Worm (Caenorhabditis elegans) whole organism, midembryonic: ENCODE results near the gene C01B10.11.

Experiments
- med-1 ChIP-seq: sonication (generic microtip); optimal IDR thresholded peaks from 2 replicates; lab custom pipeline; 2017; ENCODE audit warnings: missing genetic modification characterization, mild to moderate bottlenecking, missing compliant biosample characterization, antibody characterized with exemption, missing genetic modification reagents; ENCODE audit not compliant: insufficient read depth
- ref-1 ChIP-seq: fragments of 200-800 bp; sonication (Bioruptor generic); conservative IDR thresholded peaks from 2 replicates; pipeline ENCODE4 v1.3.6; 2022; ENCODE audit warnings: missing genetic modification reagents, missing genetic modification characterization, missing compliant biosample characterization

DNA sequence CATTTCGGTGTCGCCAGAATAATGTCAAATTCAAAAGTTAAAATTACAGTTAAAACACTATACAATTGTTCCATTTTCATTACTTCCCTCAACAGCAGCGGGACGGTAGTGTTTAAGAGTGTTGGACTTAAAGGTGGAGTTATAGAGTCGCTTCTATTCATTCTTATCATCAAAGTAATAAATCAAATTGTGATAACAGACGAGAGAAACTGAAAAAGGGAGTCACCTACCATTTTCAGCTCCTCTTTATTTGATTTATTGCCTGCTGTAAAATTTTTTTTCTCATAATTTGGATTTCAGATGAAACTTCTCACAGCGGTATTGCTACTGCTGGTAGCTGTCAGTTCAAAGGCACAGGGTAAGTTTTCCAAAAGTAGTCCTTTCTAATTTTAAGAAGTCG is 17.9 kb upstream of the C01B10.11 start, which contains the start of gene C01B10.6:
- TF ChIP-seq med-1 (GFP tag; lab: Kevin White, UChicago): no peak
- TF ChIP-seq ref-1 (GFP tag; lab: Robert Waterston, UW): no peak
